Worm (Caenorhabditis elegans) whole organism, L1 larva: ENCODE measurements around the gene F53F1.6.
A peak's percentile ranks its signal among the peaks of the same experiment; 100 is the strongest.

Experiments used
- C04F5.9 ChIP-seq: sonication (generic microtip); optimal IDR thresholded peaks from 2 replicates; lab custom pipeline; 2016; ENCODE audit warnings: missing genetic modification characterization, missing compliant biosample characterization
- F16B12.6 ChIP-seq: fragments of 150-350 bp; optimal IDR thresholded peaks from 2 replicates; lab custom pipeline; 2014; ENCODE audit warnings: missing biosample characterization, missing genetic modification characterization
- ceh-82 ChIP-seq, 3 experiments: fragments of 150-350 bp in 1 of 3; sonication (generic microtip) in 2 of 3; optimal IDR thresholded peaks; 2 replicates each; lab custom pipeline; 2014 to 2017; ENCODE audit warnings: missing biosample characterization in 3 of 3, missing genetic modification characterization in 3 of 3
- efl-3 ChIP-seq: fragments of 200-800 bp; sonication (Bioruptor generic); optimal IDR thresholded peaks from 2 replicates; lab custom pipeline; 2018; ENCODE audit warnings: mild to moderate bottlenecking, missing genetic modification characterization, missing compliant biosample characterization
- egl-13 ChIP-seq: sonication (generic microtip); optimal IDR thresholded peaks from 2 replicates; lab custom pipeline; 2016; ENCODE audit warnings: missing genotype, missing genetic modification reagents, missing genetic modification characterization, missing compliant biosample characterization
- elt-2 ChIP-seq: sonication (generic microtip); optimal IDR thresholded peaks from 2 replicates; lab custom pipeline; 2016; ENCODE audit warnings: missing genetic modification characterization, mild to moderate bottlenecking, inconsistent platforms, missing compliant biosample characterization, missing genetic modification reagents
- elt-3 ChIP-seq, 6 experiments: fragments of 150-350 bp in 1 of 6; sonication (generic microtip); optimal IDR thresholded peaks; 2 replicates each; lab custom pipeline; 2017 to 2018; ENCODE audit warnings: missing biosample characterization in 6 of 6, missing genetic modification characterization in 6 of 6, inconsistent platforms in 1 of 6
- ets-5 ChIP-seq: fragments of 200-800 bp; sonication (Bioruptor generic); IDR thresholded peaks from 2 replicates; pipeline ENCODE4 v1.3.6; 2022; ENCODE audit warnings: missing genetic modification characterization, missing compliant biosample characterization
- fkh-4 ChIP-seq: sonication (generic microtip); optimal IDR thresholded peaks from 2 replicates; lab custom pipeline; 2016; ENCODE audit warnings: missing compliant biosample characterization, missing genetic modification characterization, borderline replicate concordance
- fos-1 ChIP-seq: fragments of 150-350 bp; optimal IDR thresholded peaks from 2 replicates; lab custom pipeline; 2014; ENCODE audit warnings: missing biosample characterization, missing genetic modification characterization
- hlh-17 ChIP-seq: fragments of 200-800 bp; sonication (Bioruptor generic); optimal IDR thresholded peaks from 2 replicates; lab custom pipeline; 2018; ENCODE audit warnings: missing genetic modification characterization, mild to moderate bottlenecking, missing compliant biosample characterization, moderate library complexity, borderline replicate concordance
- hlh-4 ChIP-seq: sonication (generic microtip); optimal IDR thresholded peaks from 2 replicates; lab custom pipeline; 2016; ENCODE audit warnings: mild to moderate bottlenecking, missing genetic modification characterization, missing compliant biosample characterization
- irx-1 ChIP-seq: sonication (generic microtip); optimal IDR thresholded peaks from 2 replicates; lab custom pipeline; 2016; ENCODE audit warnings: missing genetic modification characterization, missing compliant biosample characterization
- isw-1 ChIP-seq: fragments of 200-800 bp; sonication (Bioruptor generic); IDR thresholded peaks from 2 replicates; pipeline ENCODE4 v1.3.6; 2022; ENCODE audit warnings: missing genetic modification characterization, missing compliant biosample characterization
- lin-13 ChIP-seq: fragments of 150-350 bp; optimal IDR thresholded peaks from 2 replicates; lab custom pipeline; 2014; ENCODE audit warnings: missing biosample characterization, missing genetic modification reagents, missing genetic modification characterization
- lin-15B ChIP-seq: fragments of 150-350 bp; sonication (generic microtip); optimal IDR thresholded peaks from 3 replicates; lab custom pipeline; 2014; ENCODE audit warnings: missing biosample characterization, missing genetic modification characterization
- lsy-2 ChIP-seq, 2 experiments: fragments of 150-350 bp; optimal IDR thresholded peaks; 2 replicates each; lab custom pipeline; 2014; ENCODE audit warnings: missing biosample characterization in 2 of 2, missing genetic modification characterization in 2 of 2
- mab-9 ChIP-seq: fragments of 200-800 bp; sonication (Bioruptor generic); IDR thresholded peaks from 2 replicates; pipeline ENCODE4 v1.3.6; 2022; ENCODE audit warnings: missing genetic modification reagents, missing genetic modification characterization, missing compliant biosample characterization
- mep-1 ChIP-seq: fragments of 150-350 bp; optimal IDR thresholded peaks from 2 replicates; lab custom pipeline; 2014; ENCODE audit warnings: missing biosample characterization, missing genetic modification characterization
- nhr-11 ChIP-seq: fragments of 150-350 bp; optimal IDR thresholded peaks from 2 replicates; lab custom pipeline; 2014; ENCODE audit warnings: missing biosample characterization, missing genetic modification characterization
- nhr-237 ChIP-seq: fragments of 150-350 bp; optimal IDR thresholded peaks from 2 replicates; lab custom pipeline; 2014; ENCODE audit warnings: missing biosample characterization, missing genetic modification characterization
- nhr-28 ChIP-seq: fragments of 150-350 bp; optimal IDR thresholded peaks from 2 replicates; lab custom pipeline; 2014; ENCODE audit warnings: missing biosample characterization, missing genetic modification characterization
- nhr-85 ChIP-seq: sonication (generic microtip); peaks from one replicate; lab custom pipeline; 2016; ENCODE audit warnings: missing genetic modification characterization, inconsistent platforms, missing compliant biosample characterization
- rnt-1 ChIP-seq: sonication (generic microtip); optimal IDR thresholded peaks from 2 replicates; lab custom pipeline; 2016; ENCODE audit warnings: mild to moderate bottlenecking, missing genetic modification characterization, moderate library complexity, missing compliant biosample characterization
- tlp-1 ChIP-seq: fragments of 150-350 bp; optimal IDR thresholded peaks from 2 replicates; lab custom pipeline; 2014; ENCODE audit warnings: missing biosample characterization, missing genetic modification characterization
- unc-86 ChIP-seq: sonication (generic microtip); optimal IDR thresholded peaks from 2 replicates; lab custom pipeline; 2016; ENCODE audit warnings: missing genetic modification characterization, missing compliant biosample characterization
- unc-98 ChIP-seq: fragments of 200-800 bp; sonication (Bioruptor generic); IDR thresholded peaks from 2 replicates; pipeline ENCODE4 v1.3.6; 2022; ENCODE audit warnings: missing genetic modification characterization, missing compliant biosample characterization
- xbp-1 ChIP-seq: sonication (generic microtip); optimal IDR thresholded peaks from 2 replicates; lab custom pipeline; 2016; ENCODE audit warnings: missing genetic modification characterization, missing compliant biosample characterization
- zag-1 ChIP-seq: fragments of 150-350 bp; optimal IDR thresholded peaks from 2 replicates; lab custom pipeline; 2014; ENCODE audit warnings: missing biosample characterization, missing genetic modification characterization
- zip-4 ChIP-seq: fragments of 200-800 bp; sonication (Bioruptor generic); optimal IDR thresholded peaks from 2 replicates; lab custom pipeline; 2018; ENCODE audit warnings: mild to moderate bottlenecking, missing genetic modification characterization, moderate library complexity, missing compliant biosample characterization
- ztf-4 ChIP-seq: fragments of 150-350 bp; optimal IDR thresholded peaks from 2 replicates; lab custom pipeline; 2014; ENCODE audit warnings: missing biosample characterization, missing genetic modification characterization

F53F1.6 gene

ce11 chrV:13428660-13429059 lies 11.2 kb upstream of the F53F1.6 start, which contains the start of gene srd-19:
Gene srd-19 (minus strand): TSS chrV:13428760.
- TF ChIP-seq nhr-11 (tag; lab: Kevin White, UChicago) (no peak), fos-1 (tag; lab: Kevin White, UChicago) (no peak)

- TF ChIP-seq nhr-85 (tag; lab: Kevin White, UChicago): no peak
- TF ChIP-seq F16B12.6 (tag; lab: Kevin White, UChicago): no peak
- TF ChIP-seq efl-3 (GFP tag; lab: Kevin White, UChicago): no peak
- TF ChIP-seq ets-5 (GFP tag; lab: Robert Waterston, UW): no peak
- no peak for TF ChIP-seq nhr-11 (tag; lab: Kevin White, UChicago)
- TF ChIP-seq irx-1 (tag; lab: Kevin White, UChicago): no peak
- no peak for TF ChIP-seq nhr-237 (tag; lab: Kevin White, UChicago)
- TF ChIP-seq hlh-4 (tag; lab: Kevin White, UChicago): peak; percentile 52
- no peak for TF ChIP-seq ztf-4
Observed at ce11 chrV:13427378-13427777, 10.0 kb upstream of the F53F1.6 start.

ce11 chrV:13426764-13427163 lies 9.4 kb upstream of the F53F1.6 start, which contains the start of gene srd-18:
Gene srd-18 (minus strand): TSS chrV:13426864.
- TF ChIP-seq zag-1 (tag; lab: Kevin White, UChicago) (no peak), rnt-1 (no peak)

- no peak for TF ChIP-seq rnt-1
- TF ChIP-seq hlh-4 (tag; lab: Kevin White, UChicago): no peak
- no peak for TF ChIP-seq unc-86 (tag; lab: Kevin White, UChicago)
- TF ChIP-seq elt-3 (tag; optimal IDR thresholded peaks at IDR 0.05; lab: Kevin White, UChicago): no peak
- TF ChIP-seq ztf-4: no peak
Observed at ce11 chrV:13423608-13424007, 6.2 kb upstream of the F53F1.6 start, which contains the start of gene srv-10. Gene srv-10 (plus strand): TSS chrV:13423908.

- TF ChIP-seq mep-1 (tag; lab: Kevin White, UChicago) (no peak), isw-1 (no peak), ceh-82 (tag; optimal IDR thresholded peaks at IDR 0.05; lab: Kevin White, UChicago) (no peak), xbp-1 (no peak), mab-9 (GFP tag; lab: Robert Waterston, UW) (no peak), nhr-28 (tag; lab: Kevin White, UChicago) (no peak), unc-98 (no peak), zip-4 (no peak), efl-3 (GFP tag; lab: Kevin White, UChicago) (no peak), lin-13 (no peak), hlh-17 (GFP tag; lab: Kevin White, UChicago) (no peak), fkh-4 (tag; lab: Kevin White, UChicago) (no peak), lsy-2 (tag; optimal IDR thresholded peaks at IDR 0.05; lab: Kevin White, UChicago) (no peak), egl-13 (tag; lab: Kevin White, UChicago) (no peak)
Observed at ce11 chrV:13423045-13423444, 5.6 kb upstream of the F53F1.6 start, which contains the start of gene srv-9. Gene srv-9 (minus strand): TSS chrV:13423145.

ce11 chrV:13421697-13422096 lies 4.3 kb upstream of the F53F1.6 start:
- TF ChIP-seq lin-15B (tag; lab: Kevin White, UChicago) (no peak), elt-2 (tag; lab: Kevin White, UChicago) (peak; percentile 90), C04F5.9 (tag; lab: Kevin White, UChicago) (no peak), F16B12.6 (tag; lab: Kevin White, UChicago) (no peak), hlh-17 (GFP tag; lab: Kevin White, UChicago) (no peak), tlp-1 (tag; lab: Kevin White, UChicago) (no peak)
